Worm (Caenorhabditis elegans) whole organism, mixed stage, embryonic: Measurements from ENCODE around the gene C45G9.8.

Experiments used
- M03D4.4 ChIP-seq: sonication (generic microtip); optimal IDR thresholded peaks from 2 replicates; lab custom pipeline; 2017; ENCODE audit warnings: mild to moderate bottlenecking, missing genetic modification characterization, missing compliant biosample characterization
- bed-3 ChIP-seq: fragments of 200-800 bp; sonication (Bioruptor generic); optimal IDR thresholded peaks from 3 replicates; lab custom pipeline; 2018; ENCODE audit warnings: mild to moderate bottlenecking, missing genetic modification characterization, moderate library complexity, missing compliant biosample characterization
- blmp-1 ChIP-seq: fragments of 150-350 bp; optimal IDR thresholded peaks from 2 replicates; lab custom pipeline; 2014; ENCODE audit warnings: missing biosample characterization, missing genetic modification characterization
- ceh-39 ChIP-seq: fragments of 150-350 bp; optimal IDR thresholded peaks from 2 replicates; lab custom pipeline; 2014; ENCODE audit warnings: missing biosample characterization, missing genetic modification characterization
- ceh-43 ChIP-seq: fragments of 200-800 bp; sonication (Bioruptor generic); optimal IDR thresholded peaks from 2 replicates; lab custom pipeline; 2018; ENCODE audit warnings: mild to moderate bottlenecking, missing genetic modification characterization, moderate library complexity, missing compliant biosample characterization
- ceh-83 ChIP-seq: fragments of 200-800 bp; sonication (Bioruptor generic); optimal IDR thresholded peaks from 2 replicates; lab custom pipeline; 2018; ENCODE audit warnings: mild to moderate bottlenecking, missing genetic modification characterization, missing compliant biosample characterization
- ces-1 ChIP-seq: fragments of 150-350 bp; optimal IDR thresholded peaks from 2 replicates; lab custom pipeline; 2014; ENCODE audit warnings: missing biosample characterization, missing genetic modification reagents, missing genetic modification characterization
- cnd-1 ChIP-seq: fragments of 200-800 bp; sonication (Bioruptor generic); optimal IDR thresholded peaks from 2 replicates; lab custom pipeline; 2018; ENCODE audit warnings: mild to moderate bottlenecking, missing genetic modification characterization, missing compliant biosample characterization
- drap-1 ChIP-seq: fragments of 200-800 bp; sonication (Bioruptor generic); optimal IDR thresholded peaks from 3 replicates; lab custom pipeline; 2018; ENCODE audit warnings: mild to moderate bottlenecking, missing genetic modification characterization, missing compliant biosample characterization
- elt-1 ChIP-seq: sonication (generic microtip); optimal IDR thresholded peaks from 2 replicates; lab custom pipeline; 2017; ENCODE audit warnings: missing genetic modification characterization, mild to moderate bottlenecking, missing compliant biosample characterization, antibody characterized with exemption, moderate library complexity, borderline replicate concordance; ENCODE audit not compliant: insufficient read depth
- elt-3 ChIP-seq: fragments of 150-350 bp; optimal IDR thresholded peaks from 2 replicates; lab custom pipeline; 2014; ENCODE audit warnings: missing biosample characterization, missing genetic modification characterization
- ham-2 ChIP-seq: fragments of 200-800 bp; sonication (Bioruptor generic); optimal IDR thresholded peaks from 2 replicates; lab custom pipeline; 2018; ENCODE audit warnings: mild to moderate bottlenecking, missing genetic modification characterization, missing compliant biosample characterization
- hlh-1 ChIP-seq: fragments of 150-350 bp; optimal IDR thresholded peaks from 2 replicates; lab custom pipeline; 2014; ENCODE audit warnings: missing biosample characterization, missing genetic modification reagents, missing genetic modification characterization
- lin-13 ChIP-seq: fragments of 150-350 bp; optimal IDR thresholded peaks from 2 replicates; lab custom pipeline; 2014; ENCODE audit warnings: missing biosample characterization, missing genetic modification characterization
- lin-32 ChIP-seq: fragments of 200-800 bp; sonication (Bioruptor generic); optimal IDR thresholded peaks from 2 replicates; lab custom pipeline; 2018; ENCODE audit warnings: mild to moderate bottlenecking, missing genetic modification characterization, missing compliant biosample characterization
- lsy-2 ChIP-seq: fragments of 150-350 bp; optimal IDR thresholded peaks from 2 replicates; lab custom pipeline; 2014; ENCODE audit warnings: missing biosample characterization, missing genetic modification characterization
- mab-5 ChIP-seq: fragments of 150-350 bp; optimal IDR thresholded peaks from 2 replicates; lab custom pipeline; 2014; ENCODE audit warnings: missing biosample characterization, missing genetic modification characterization
- mep-1 ChIP-seq: fragments of 150-350 bp; optimal IDR thresholded peaks from 2 replicates; lab custom pipeline; 2017; ENCODE audit warnings: missing biosample characterization, missing genetic modification reagents, missing genetic modification characterization, inconsistent platforms
- mls-2 ChIP-seq: sonication (generic microtip); optimal IDR thresholded peaks from 2 replicates; lab custom pipeline; 2016; ENCODE audit warnings: mild to moderate bottlenecking, missing genetic modification characterization, moderate library complexity, missing compliant biosample characterization
- nhr-12 ChIP-seq: fragments of 150-350 bp; optimal IDR thresholded peaks from 2 replicates; lab custom pipeline; 2014; ENCODE audit warnings: missing biosample characterization, missing genetic modification characterization
- nhr-2 ChIP-seq: fragments of 150-350 bp; optimal IDR thresholded peaks from 2 replicates; lab custom pipeline; 2014; ENCODE audit warnings: missing biosample characterization, missing genetic modification characterization
- nhr-28 ChIP-seq: fragments of 150-350 bp; optimal IDR thresholded peaks from 2 replicates; lab custom pipeline; 2014; ENCODE audit warnings: missing biosample characterization, missing genetic modification characterization
- nhr-76 ChIP-seq: sonication (generic microtip); optimal IDR thresholded peaks from 2 replicates; lab custom pipeline; 2017; ENCODE audit warnings: missing biosample characterization, missing genetic modification characterization
- sem-2 ChIP-seq: fragments of 200-800 bp; sonication (Bioruptor generic); optimal IDR thresholded peaks from 2 replicates; lab custom pipeline; 2018; ENCODE audit warnings: mild to moderate bottlenecking, missing genetic modification characterization, missing compliant biosample characterization
- snpc-4 ChIP-seq: fragments of 150-350 bp; optimal IDR thresholded peaks from 2 replicates; lab custom pipeline; 2014; ENCODE audit warnings: missing biosample characterization, missing genetic modification characterization
- sptf-1 ChIP-seq: sonication (generic microtip); optimal IDR thresholded peaks from 2 replicates; lab custom pipeline; 2017; ENCODE audit warnings: mild to moderate bottlenecking, missing genetic modification characterization, moderate library complexity, missing compliant biosample characterization
- unc-120 ChIP-seq: sonication (generic microtip); optimal IDR thresholded peaks from 2 replicates; lab custom pipeline; 2017; ENCODE audit warnings: missing genetic modification characterization, missing compliant biosample characterization; ENCODE audit not compliant: poor library complexity, severe bottlenecking
- unc-39 ChIP-seq: fragments of 150-350 bp; optimal IDR thresholded peaks from 2 replicates; lab custom pipeline; 2014; ENCODE audit warnings: missing biosample characterization, missing genetic modification characterization
- unc-62 ChIP-seq: fragments of 150-350 bp; optimal IDR thresholded peaks from 2 replicates; lab custom pipeline; 2014; ENCODE audit warnings: missing biosample characterization, missing genetic modification reagents, missing genetic modification characterization
- zip-8 ChIP-seq: fragments of 150-350 bp; optimal IDR thresholded peaks from 2 replicates; lab custom pipeline; 2014; ENCODE audit warnings: missing biosample characterization, missing genetic modification characterization
- ztf-11 ChIP-seq: fragments of 150-350 bp; optimal IDR thresholded peaks from 2 replicates; lab custom pipeline; 2014; ENCODE audit warnings: missing biosample characterization, missing genetic modification characterization

Gene C45G9.8

ce11 chrIII:5025136-5025629 lies 28.3 kb downstream of the C45G9.8 start:
- TF ChIP-seq zip-8 (tag; lab: Kevin White, UChicago) = no peak
- TF ChIP-seq nhr-76 (tag; lab: Kevin White, UChicago) = no peak
- no peak for TF ChIP-seq bed-3
- TF ChIP-seq unc-120 (tag; lab: Kevin White, UChicago) = no peak
- TF ChIP-seq sptf-1 (tag; lab: Kevin White, UChicago) = no peak
- no peak for TF ChIP-seq ceh-43 (GFP tag; lab: Kevin White, UChicago)
- TF ChIP-seq snpc-4 (tag; lab: Kevin White, UChicago) = no peak
- no peak for TF ChIP-seq mep-1 (tag; lab: Kevin White, UChicago)
- no peak for TF ChIP-seq drap-1
- no peak for TF ChIP-seq cnd-1 (tag; lab: Kevin White, UChicago)
- no peak for TF ChIP-seq unc-39 (tag; lab: Kevin White, UChicago)
- no peak for TF ChIP-seq ztf-11 (tag; lab: Kevin White, UChicago)
- TF ChIP-seq, all 35 proteins: peak for 0

- TF ChIP-seq mep-1 (tag; lab: Kevin White, UChicago) (peak; percentile 1), unc-120 (tag; lab: Kevin White, UChicago) (peak; percentile 13), hlh-1 (peak; percentile 61), lsy-2 (tag; lab: Kevin White, UChicago) (peak; percentile 23), lin-32 (GFP tag; lab: Kevin White, UChicago) (peak; percentile 14), ceh-43 (GFP tag; lab: Kevin White, UChicago) (no peak), unc-62 (GFP tag; lab: Kevin White, UChicago) (peak; percentile 3), ces-1 (GFP tag; lab: Kevin White, UChicago) (peak; percentile 43), ham-2 (GFP tag; lab: Kevin White, UChicago) (peak; percentile 27), ceh-39 (peak; percentile 84), ceh-83 (GFP tag; lab: Kevin White, UChicago) (peak; percentile 70), mab-5 (tag; lab: Kevin White, UChicago) (no peak), blmp-1 (no peak), nhr-28 (tag; lab: Kevin White, UChicago) (no peak)
These were observed 29.0 kb downstream of the C45G9.8 start, which contains the start of gene pcf-11 for ce11 chrIII:5024393-5024964. pcf-11 (plus strand) TSS chrIII:5024914.

- TF ChIP-seq nhr-28 (tag; lab: Kevin White, UChicago) (no peak), elt-3 (tag; lab: Kevin White, UChicago) (no peak), ztf-11 (tag; lab: Kevin White, UChicago) (no peak)
These were observed 29.8 kb downstream of the C45G9.8 start for ce11 chrIII:5023642-5024041.

- TF ChIP-seq mab-5 (tag; lab: Kevin White, UChicago) (no peak), zip-8 (tag; lab: Kevin White, UChicago) (no peak), ceh-39 (no peak)
These were observed 30.5 kb downstream of the C45G9.8 start, which contains the start of gene R144.13 for ce11 chrIII:5022964-5023363. R144.13 (plus strand) TSS chrIII:5023264.

- TF ChIP-seq bed-3 (no peak), sem-2 (GFP tag; lab: Kevin White, UChicago) (no peak), cnd-1 (tag; lab: Kevin White, UChicago) (no peak), nhr-76 (tag; lab: Kevin White, UChicago) (no peak), mls-2 (tag; lab: Kevin White, UChicago) (no peak), nhr-2 (tag; lab: Kevin White, UChicago) (no peak), elt-1 (tag; lab: Kevin White, UChicago) (no peak), hlh-1 (no peak), lin-13 (tag; lab: Kevin White, UChicago) (no peak), lsy-2 (tag; lab: Kevin White, UChicago) (no peak), lin-32 (GFP tag; lab: Kevin White, UChicago) (no peak), drap-1 (no peak), ces-1 (GFP tag; lab: Kevin White, UChicago) (no peak), M03D4.4 (tag; lab: Kevin White, UChicago) (no peak), unc-120 (tag; lab: Kevin White, UChicago) (no peak), nhr-12 (tag; lab: Kevin White, UChicago) (no peak)
These were observed 31.8 kb downstream of the C45G9.8 start, which contains the start of gene R144.3 for ce11 chrIII:5021689-5022088. R144.3 (plus strand) TSS chrIII:5021989.
